Fruit fly (Drosophila melanogaster): ENCODE results near the gene gnu.

Gene gnu

dm6 chr3L:14759984-14760626 is 43.1 kb downstream of the gnu start (continued):
- TF ChIP-seq da (GFP tag; optimal IDR thresholded peaks at IDR 0.05) = no peak
- TF ChIP-seq zen (tag; optimal IDR thresholded peaks at IDR 0.05) = peak; percentile 33
- TF ChIP-seq CG17359 (tag; optimal IDR thresholded peaks at IDR 0.05) = peak; percentile 81
- no peak for TF ChIP-seq CG6813 (GFP tag; optimal IDR thresholded peaks at IDR 0.05)
- TF ChIP-seq CG34224 (GFP tag; IDR thresholded peaks at IDR 0.05; ENCODE audit: partially characterized antibody) = peak; percentile 43
- TF ChIP-seq dmrt99B (tag; optimal IDR thresholded peaks at IDR 0.05) = peak; percentile 80
- peak; percentile 61 for TF ChIP-seq ara (GFP tag; IDR thresholded peaks at IDR 0.05)
- TF ChIP-seq unpg (GFP tag; optimal IDR thresholded peaks at IDR 0.05) = peak; percentile 81
- peak; percentile 42 for TF ChIP-seq esg (GFP tag; conservative IDR thresholded peaks at IDR 0.05)
- peak; percentile 76 for TF ChIP-seq Ptx1 (GFP tag; IDR thresholded peaks at IDR 0.05)
- peak; percentile 80 for TF ChIP-seq Xbp1 (GFP tag; optimal IDR thresholded peaks at IDR 0.05)
- TF ChIP-seq CG12659 (GFP tag; optimal IDR thresholded peaks at IDR 0.05) = peak; percentile 73
- TF ChIP-seq crol (GFP tag; IDR thresholded peaks at IDR 0.05) = peak; percentile 99
- TF ChIP-seq gro (GFP tag; optimal IDR thresholded peaks at IDR 0.05) = peak; percentile 57
- TF ChIP-seq CG12219 (GFP tag; optimal IDR thresholded peaks at IDR 0.05) = peak; percentile 48
- peak; percentile 50 for TF ChIP-seq CG15011 (GFP tag; optimal IDR thresholded peaks at IDR 0.05)
- TF ChIP-seq CG3995 (GFP tag; optimal IDR thresholded peaks at IDR 0.05) = peak; percentile 68
- TF ChIP-seq CG2712 (tag; optimal IDR thresholded peaks at IDR 0.05) = peak; percentile 63
- TF ChIP-seq CG9817 (tag; optimal IDR thresholded peaks at IDR 0.05) = peak; percentile 32
- TF ChIP-seq CG8290 (GFP tag; optimal IDR thresholded peaks at IDR 0.05) = peak; percentile 2
- peak in 1 of 2 experiments; percentile 64 for TF ChIP-seq CG8290 (tag; optimal IDR thresholded peaks at IDR 0.05)
- TF ChIP-seq CG6654 (GFP tag; optimal IDR thresholded peaks at IDR 0.05) = peak; percentile 51
- 0 out of 3 replicates have a peak, but pooled peaks have one; percentile 44 for TF ChIP-seq CG6791 (GFP tag; IDR thresholded peaks at IDR 0.05; ENCODE audit: partially characterized antibody)
- peak; percentile 71 for TF ChIP-seq fd96Cb (tag; optimal IDR thresholded peaks at IDR 0.05)
- no peak for TF ChIP-seq Abd-B (GFP tag; optimal IDR thresholded peaks at IDR 0.05)
- TF ChIP-seq CG17568 (GFP tag; optimal IDR thresholded peaks at IDR 0.05) = peak; percentile 52
- TF ChIP-seq TFAM (GFP tag; optimal IDR thresholded peaks at IDR 0.05) = no peak
- TF ChIP-seq CG18599 (GFP tag; optimal IDR thresholded peaks at IDR 0.05) = peak; percentile 66
- TF ChIP-seq Dref (GFP tag; IDR thresholded peaks at IDR 0.05) = no peak
- TF ChIP-seq CG6689 (GFP tag; IDR thresholded peaks at IDR 0.05) = peak; percentile 52
- TF ChIP-seq Oli (tag; optimal IDR thresholded peaks at IDR 0.05) = peak; percentile 77
- peak; percentile 55 for TF ChIP-seq maf-S (GFP tag; optimal IDR thresholded peaks at IDR 0.05)
- TF ChIP-seq CG14441 (GFP tag; IDR thresholded peaks at IDR 0.05) = peak; percentile 66
- TF ChIP-seq ab (GFP tag; optimal IDR thresholded peaks at IDR 0.05) = peak; percentile 66
- TF ChIP-seq Hr51 (GFP tag; optimal IDR thresholded peaks at IDR 0.05) = peak; percentile 44 to 86
- no peak for TF ChIP-seq insv (GFP tag; optimal IDR thresholded peaks at IDR 0.05)
- peak; percentile 51 for TF ChIP-seq CG5245 (GFP tag; optimal IDR thresholded peaks at IDR 0.05)
- TF ChIP-seq Awh (GFP tag; IDR thresholded peaks at IDR 0.05) = peak; percentile 47; the same call in 1 of the 2 replicates
- no peak for TF ChIP-seq BEAF-32 (GFP tag; optimal IDR thresholded peaks at IDR 0.05)
- TF ChIP-seq CG1233 (GFP tag; optimal IDR thresholded peaks at IDR 0.05) = no peak
- TF ChIP-seq BtbVII (GFP tag; optimal IDR thresholded peaks at IDR 0.05) = peak; percentile 41
- no peak for TF ChIP-seq jigr1 (GFP tag; IDR thresholded peaks at IDR 0.05)
- peak; percentile 76; the same call in 2 of the 3 replicates for TF ChIP-seq CG11456 (GFP tag; IDR thresholded peaks at IDR 0.05)
- TF ChIP-seq klu (GFP tag; IDR thresholded peaks at IDR 0.05) = no peak
- TF ChIP-seq Hand (GFP tag; optimal IDR thresholded peaks at IDR 0.05) = peak; percentile 21
- TF ChIP-seq CG15601 (tag; optimal IDR thresholded peaks at IDR 0.05) = peak; percentile 55
- TF ChIP-seq CG16813 (GFP tag; IDR thresholded peaks at IDR 0.05; ENCODE audit: partially characterized antibody) = no peak
- peak; percentile 14; the same call in 1 of the 2 replicates for TF ChIP-seq CG11696 (GFP tag; IDR thresholded peaks at IDR 0.05)
- no peak for TF ChIP-seq CG3838 (GFP tag; optimal IDR thresholded peaks at IDR 0.05)

Measured in whole organism, embryonic.